Fruit fly (Drosophila melanogaster) whole organism, embryonic: ENCODE measurements around the gene Acp29AB.

Experiments
- Adf1 ChIP-seq: fragments of 200-800 bp; sonication (Bioruptor generic); IDR thresholded peaks from 2 replicates; pipeline ENCODE4 v1.3.6; 2022; ENCODE audit warnings: missing biosample characterization, missing genetic modification characterization
- CG10147 ChIP-seq: fragments of 200-800 bp; sonication (Bioruptor generic); optimal IDR thresholded peaks from 2 replicates; lab custom pipeline; 2019; ENCODE audit warnings: missing biosample characterization, mild to moderate bottlenecking, missing genetic modification characterization, moderate library complexity
- CG1024 ChIP-seq: fragments of 200-800 bp; sonication (Bioruptor generic); IDR thresholded peaks from 2 replicates; pipeline ENCODE4 v1.3.6; 2022; ENCODE audit warnings: missing biosample characterization, missing genetic modification characterization
- CG10565 ChIP-seq: fragments of 200-800 bp; sonication (Bioruptor generic); optimal IDR thresholded peaks from 3 replicates; lab custom pipeline; 2016; ENCODE audit warnings: missing biosample characterization, mild to moderate bottlenecking, missing genetic modification characterization
- CG12155 ChIP-seq: fragments of 200-800 bp; sonication (Bioruptor generic); optimal IDR thresholded peaks from 3 replicates; lab custom pipeline; 2016; ENCODE audit warnings: missing biosample characterization, missing genetic modification characterization
- CG1603 ChIP-seq: fragments of 200-800 bp; sonication (Bioruptor generic); optimal IDR thresholded peaks from 2 replicates; lab custom pipeline; 2019; ENCODE audit warnings: missing biosample characterization, mild to moderate bottlenecking, missing genetic modification characterization, moderate library complexity
- CG16779 ChIP-seq: fragments of 200-800 bp; sonication (Bioruptor generic); IDR thresholded peaks from 2 replicates; pipeline ENCODE4 v1.3.6; 2022; ENCODE audit warnings: missing biosample characterization, missing genetic modification characterization
- CG17328 ChIP-seq: fragments of 200-800 bp; sonication (Bioruptor generic); IDR thresholded peaks from 2 replicates; pipeline ENCODE4 v1.3.6; 2022; ENCODE audit warnings: missing biosample characterization, missing genetic modification characterization
- CG17385 ChIP-seq: fragments of 200-800 bp; sonication (Bioruptor generic); optimal IDR thresholded peaks from 3 replicates; lab custom pipeline; 2018; ENCODE audit warnings: missing biosample characterization, mild to moderate bottlenecking, missing genetic modification characterization
- CG3726 ChIP-seq: fragments of 200-800 bp; sonication (Bioruptor generic); IDR thresholded peaks from 3 replicates; pipeline ENCODE4, ENCODE4 v1.3.6; 2022; ENCODE audit warnings: missing biosample characterization, missing genetic modification characterization
- CG4360 ChIP-seq: fragments of 200-800 bp; sonication (Bioruptor generic); IDR thresholded peaks from 2 replicates; pipeline ENCODE4 v1.3.6; 2022; ENCODE audit warnings: missing biosample characterization, missing genetic modification characterization
- CG5180 ChIP-seq: fragments of 200-800 bp; sonication (Bioruptor generic); optimal IDR thresholded peaks from 3 replicates; lab custom pipeline; 2017; ENCODE audit warnings: missing biosample characterization, missing genetic modification characterization, mild to moderate bottlenecking, moderate library complexity, missing genetic modification reagents
- CG7271 ChIP-seq: fragments of 200-800 bp; sonication (Bioruptor generic); optimal IDR thresholded peaks from 2 replicates; lab custom pipeline; 2018; ENCODE audit warnings: missing biosample characterization, mild to moderate bottlenecking, missing genetic modification characterization, moderate library complexity
- CG7987 ChIP-seq: fragments of 200-800 bp; sonication (Bioruptor generic); optimal IDR thresholded peaks from 2 replicates; lab custom pipeline; 2018; ENCODE audit warnings: missing biosample characterization, mild to moderate bottlenecking, missing genetic modification characterization, moderate library complexity
- Chrac-16 ChIP-seq: fragments of 200-800 bp; sonication (Bioruptor generic); optimal IDR thresholded peaks from 3 replicates; lab custom pipeline; 2016; ENCODE audit warnings: missing biosample characterization, missing genetic modification characterization
- Dad ChIP-seq: fragments of 200-800 bp; sonication (Bioruptor generic); optimal IDR thresholded peaks from 3 replicates; lab custom pipeline; 2016; ENCODE audit warnings: missing biosample characterization, missing genetic modification characterization
- E2f1 ChIP-seq: fragments of 200-800 bp; sonication (Bioruptor generic); IDR thresholded peaks from 2 replicates; pipeline ENCODE4 v1.3.6; 2022; ENCODE audit warnings: missing biosample characterization, missing genetic modification characterization
- HLH54F ChIP-seq: fragments of 200-800 bp; sonication (Bioruptor generic); optimal IDR thresholded peaks from 3 replicates; lab custom pipeline; 2016; ENCODE audit warnings: missing biosample characterization, missing genetic modification characterization
- Lhr ChIP-seq: fragments of 200-800 bp; sonication (Bioruptor generic); optimal IDR thresholded peaks from 3 replicates; lab custom pipeline; 2017; ENCODE audit warnings: mild to moderate bottlenecking, missing biosample characterization, missing genetic modification reagents, missing genetic modification characterization
- Med ChIP-seq: fragments of 200-800 bp; sonication (Bioruptor generic); peaks from one replicate; lab custom pipeline; 2016; ENCODE audit warnings: missing biosample characterization, missing genetic modification characterization, mild to moderate bottlenecking, inconsistent platforms, moderate library complexity
- Mrtf ChIP-seq: fragments of 200-800 bp; sonication (Bioruptor generic); IDR thresholded peaks from 3 replicates; pipeline ENCODE4 v1.3.6; 2022; ENCODE audit warnings: missing biosample characterization, missing genetic modification characterization
- abd-A ChIP-seq: fragments of 200-800 bp; sonication (Bioruptor generic); optimal IDR thresholded peaks from 3 replicates; lab custom pipeline; 2019; ENCODE audit warnings: missing biosample characterization, mild to moderate bottlenecking, missing genetic modification characterization, moderate library complexity
- aop ChIP-seq: fragments of 200-800 bp; sonication (Bioruptor generic); IDR thresholded peaks from 2 replicates; pipeline ENCODE4 v1.3.6; 2022; ENCODE audit warnings: missing biosample characterization, missing genetic modification characterization
- cas ChIP-seq: fragments of 200-800 bp; sonication (Bioruptor generic); IDR thresholded peaks from 2 replicates; pipeline ENCODE4 v1.3.6; 2022; ENCODE audit warnings: missing biosample characterization, missing genetic modification characterization
- ci ChIP-seq: fragments of 200-800 bp; sonication (Bioruptor generic); IDR thresholded peaks from 3 replicates; pipeline ENCODE4 v1.3.6; 2022; ENCODE audit warnings: missing biosample characterization, missing genetic modification characterization
- da ChIP-seq: fragments of 200-800 bp; sonication (Bioruptor generic); optimal IDR thresholded peaks from 2 replicates; lab custom pipeline; 2016; ENCODE audit warnings: missing biosample characterization, missing genetic modification characterization
- dan ChIP-seq: fragments of 200-800 bp; sonication (Bioruptor generic); IDR thresholded peaks from 2 replicates; pipeline ENCODE4 v1.3.6; 2022; ENCODE audit warnings: missing biosample characterization, missing genetic modification characterization
- fd3F ChIP-seq: fragments of 200-800 bp; sonication (Bioruptor generic); optimal IDR thresholded peaks from 2 replicates; lab custom pipeline; 2018; ENCODE audit warnings: missing biosample characterization, mild to moderate bottlenecking, missing genetic modification characterization, moderate library complexity
- gsb-n ChIP-seq: fragments of 200-800 bp; sonication (Bioruptor generic); optimal IDR thresholded peaks from 3 replicates; lab custom pipeline; 2018; ENCODE audit warnings: missing biosample characterization, mild to moderate bottlenecking, missing genetic modification characterization
- kay ChIP-seq: fragments of 200-800 bp; sonication (Bioruptor generic); optimal IDR thresholded peaks from 2 replicates; lab custom pipeline; 2016; ENCODE audit warnings: missing biosample characterization, missing genetic modification characterization
- kni ChIP-seq: fragments of 200-800 bp; sonication (Bioruptor generic); optimal IDR thresholded peaks from 3 replicates; lab custom pipeline; 2017; ENCODE audit warnings: mild to moderate bottlenecking, missing biosample characterization, missing genetic modification reagents, missing genetic modification characterization
- nom ChIP-seq: fragments of 200-800 bp; sonication (Bioruptor generic); optimal IDR thresholded peaks from 2 replicates; lab custom pipeline; 2017; ENCODE audit warnings: missing biosample characterization, missing genetic modification characterization, mild to moderate bottlenecking, moderate library complexity, missing genetic modification reagents
- pros ChIP-seq: fragments of 200-800 bp; sonication (Bioruptor generic); optimal IDR thresholded peaks from 3 replicates; lab custom pipeline; 2019; ENCODE audit warnings: missing biosample characterization, mild to moderate bottlenecking, missing genetic modification characterization, moderate library complexity
- sc ChIP-seq, 3 experiments: fragments of >200 bp in 2 of 3; fragments of 200-800 bp in 1 of 3; sonication (Bioruptor generic) in 1 of 3; optimal IDR thresholded peaks; 2 replicates in 2 of 3; 3 replicates in 1 of 3; lab custom pipeline; 2017; ENCODE audit warnings: mild to moderate bottlenecking in 1 of 3, missing biosample characterization in 1 of 3, missing genetic modification characterization in 1 of 3, missing genetic modification reagents in 1 of 3
- sd ChIP-seq: fragments of 200-800 bp; sonication (Bioruptor generic); optimal IDR thresholded peaks from 3 replicates; lab custom pipeline; 2018; ENCODE audit warnings: missing biosample characterization, mild to moderate bottlenecking, missing genetic modification characterization, moderate library complexity
- sens ChIP-seq: fragments of 200-800 bp; sonication (Bioruptor generic); peaks from one replicate; lab custom pipeline; 2016; ENCODE audit warnings: missing biosample characterization, missing genetic modification characterization
- sqz ChIP-seq: fragments of 200-800 bp; sonication (Bioruptor generic); optimal IDR thresholded peaks from 3 replicates; lab custom pipeline; 2018; ENCODE audit warnings: missing biosample characterization, mild to moderate bottlenecking, missing genetic modification characterization
- stc ChIP-seq: fragments of 200-800 bp; sonication (Bioruptor generic); IDR thresholded peaks from 2 replicates; pipeline ENCODE4 v1.3.6; 2022; ENCODE audit warnings: missing biosample characterization, missing genetic modification characterization
- twi ChIP-seq: fragments of 200-800 bp; optimal IDR thresholded peaks from 2 replicates; lab custom pipeline; 2019; ENCODE audit warnings: missing biosample characterization, mild to moderate bottlenecking, missing genetic modification characterization, moderate library complexity

Acp29AB gene

dm6 chr2L:8419382-8419940 lies 26.4 kb upstream of the Acp29AB start (continued):
- TF ChIP-seq Lhr (GFP tag; lab: Kevin White, UChicago) = no peak
- TF ChIP-seq CG4360 = peak; percentile 69
- peak; percentile 22 for TF ChIP-seq sens (GFP tag; lab: Kevin White, UChicago)
- TF ChIP-seq Chrac-16 = no peak
- peak; percentile 64 for TF ChIP-seq CG17385 (GFP tag; lab: Kevin White, UChicago)
- TF ChIP-seq kni (GFP tag; lab: Kevin White, UChicago) = peak; percentile 51
- TF ChIP-seq fd3F (GFP tag; lab: Kevin White, UChicago) = no peak
- no peak for TF ChIP-seq CG5180 (GFP tag; lab: Kevin White, UChicago)
- TF ChIP-seq Dad (GFP tag; lab: Kevin White, UChicago) = no peak
- TF ChIP-seq CG10147 (GFP tag; lab: Kevin White, UChicago) = no peak
- no peak for TF ChIP-seq CG1024 (GFP tag; lab: Robert Waterston, UW)
- TF ChIP-seq abd-A = peak; percentile 1
- TF ChIP-seq nom (GFP tag; lab: Kevin White, UChicago) = peak; percentile 68
- TF ChIP-seq CG1603 (tag; lab: Kevin White, UChicago) = no peak
- TF ChIP-seq sc (optimal IDR thresholded peaks at IDR 0.05; lab: Kevin White, UChicago) = no peak
- TF ChIP-seq sc (GFP tag; optimal IDR thresholded peaks at IDR 0.05; lab: Kevin White, UChicago) = no peak
- TF ChIP-seq CG16779 = no peak
- TF ChIP-seq ci (GFP tag; lab: Robert Waterston, UW) = no peak
- no peak for TF ChIP-seq E2f1 (GFP tag; lab: Robert Waterston, UW)
- peak; percentile 77 for TF ChIP-seq pros
- TF ChIP-seq CG3726 (GFP tag; lab: Robert Waterston, UW) = no peak
- TF ChIP-seq da (GFP tag; lab: Kevin White, UChicago) = no peak
- no peak for TF ChIP-seq CG7987 (GFP tag; lab: Kevin White, UChicago)
- TF ChIP-seq Med = peak; percentile 1
- no peak for TF ChIP-seq CG17328 (GFP tag; lab: Robert Waterston, UW)
- peak; percentile 49 for TF ChIP-seq twi
- no peak for TF ChIP-seq stc (GFP tag; lab: Robert Waterston, UW)
- TF ChIP-seq kay (GFP tag; lab: Kevin White, UChicago) = no peak
- no peak for TF ChIP-seq CG10565 (GFP tag; lab: Kevin White, UChicago)
- no peak for TF ChIP-seq CG12155 (GFP tag; lab: Kevin White, UChicago)
- TF ChIP-seq Mrtf (GFP tag; lab: Robert Waterston, UW) = 0 out of 3 replicates have a peak, but pooled peaks have one; percentile 17
- TF ChIP-seq Adf1 (GFP tag; lab: Robert Waterston, UW) = peak; percentile 87
- no peak for TF ChIP-seq CG7271 (tag; lab: Kevin White, UChicago)
- no peak for TF ChIP-seq HLH54F (GFP tag; lab: Kevin White, UChicago)
- peak; percentile 53 for TF ChIP-seq sqz (GFP tag; lab: Kevin White, UChicago)
- no peak for TF ChIP-seq cas
- peak; percentile 34; the same call in 1 of the 2 replicates for TF ChIP-seq aop (GFP tag; lab: Robert Waterston, UW)
- TF ChIP-seq sd (tag; lab: Kevin White, UChicago) = peak; percentile 29
- TF ChIP-seq gsb-n (tag; lab: Kevin White, UChicago) = peak; percentile 38
- TF ChIP-seq dan (GFP tag; lab: Robert Waterston, UW) = no peak
